ENCODE assay signal across 7 worm cellular contexts in genomic region chrIV:10842705-10843364, ce11.
A peak's percentile ranks its signal among the peaks of the same experiment; 100 is the strongest.
TF ChIP-seq lines count a peak whose summit lies in the region.

Gene T11G6.5, minus strand, starts transcription at chrIV:10842755.

TF ChIP-seq in whole organism, L1 larva, 84 proteins besides CTCF, POLR2A, EP300 and RAD21 (continues in another document):
- TF ChIP-seq F16B12.6 (tag; optimal IDR thresholded peaks at IDR 0.05; lab: Kevin White, UChicago) (peak; percentile 81), rnt-1 (tag; optimal IDR thresholded peaks at IDR 0.05; lab: Kevin White, UChicago) (peak; percentile 49), nhr-90 (tag; optimal IDR thresholded peaks at IDR 0.05; lab: Kevin White, UChicago; ENCODE audit: poor library complexity) (no peak), tbx-2 (tag; optimal IDR thresholded peaks at IDR 0.05; lab: Kevin White, UChicago) (peak; percentile 4), snpc-4 (tag; optimal IDR thresholded peaks at IDR 0.05; lab: Kevin White, UChicago) (peak; percentile 6), mdl-1 (tag; optimal IDR thresholded peaks at IDR 0.05; lab: Kevin White, UChicago) (peak in 1 of 2 experiments; percentile 59), C34B4.2 (tag; optimal IDR thresholded peaks at IDR 0.05; lab: Kevin White, UChicago) (no peak), pag-3 (tag; optimal IDR thresholded peaks at IDR 0.05; lab: Kevin White, UChicago; ENCODE audit: borderline replicate concordance, insufficient read depth) (no peak), dpl-1 (GFP tag; optimal IDR thresholded peaks at IDR 0.05; lab: Kevin White, UChicago) (peak in 2 of 3 experiments; percentile 46 to 51), ztf-11 (tag; optimal IDR thresholded peaks at IDR 0.05; lab: Kevin White, UChicago) (no peak), blmp-1 (tag; optimal IDR thresholded peaks at IDR 0.05; lab: Kevin White, UChicago) (peak; percentile 4), ces-1 (GFP tag; optimal IDR thresholded peaks at IDR 0.05; lab: Kevin White, UChicago) (no peak)

TF ChIP-seq in whole organism, L2 larva, 48 proteins besides CTCF, POLR2A, EP300 and RAD21 (continues in another document):
- TF ChIP-seq zag-1 (tag; optimal IDR thresholded peaks at IDR 0.05; lab: Kevin White, UChicago) (no peak), sma-9 (GFP tag; optimal IDR thresholded peaks at IDR 0.05; lab: Kevin White, UChicago) (no peak), sma-9 (tag; optimal IDR thresholded peaks at IDR 0.05; lab: Kevin White, UChicago) (no peak), nhr-21 (tag; optimal IDR thresholded peaks at IDR 0.05; lab: Kevin White, UChicago) (no peak), R02D3.7 (tag; optimal IDR thresholded peaks at IDR 0.05; lab: Kevin White, UChicago) (no peak), egl-27 (tag; optimal IDR thresholded peaks at IDR 0.05; lab: Kevin White, UChicago) (no peak), ztf-1 (GFP tag; conservative IDR thresholded peaks at IDR 0.05; lab: Robert Waterston, UW) (no peak), sem-4 (tag; optimal IDR thresholded peaks at IDR 0.05; lab: Kevin White, UChicago) (no peak), ZK546.5 (tag; optimal IDR thresholded peaks at IDR 0.05; lab: Kevin White, UChicago) (no peak), lsy-2 (tag; optimal IDR thresholded peaks at IDR 0.05; lab: Kevin White, UChicago) (peak; percentile 76 to 95), nhr-237 (tag; optimal IDR thresholded peaks at IDR 0.05; lab: Kevin White, UChicago) (no peak), lin-13 (GFP tag; optimal IDR thresholded peaks at IDR 0.05; lab: Kevin White, UChicago) (peak; percentile 26), unc-55 (GFP tag; optimal IDR thresholded peaks at IDR 0.05; lab: Kevin White, UChicago) (peak; percentile 41), elt-3 (tag; optimal IDR thresholded peaks at IDR 0.05; lab: Kevin White, UChicago) (no peak)

TF ChIP-seq in whole organism, L3 larva, 47 proteins besides CTCF, POLR2A, EP300 and RAD21 (continues in another document):
- TF ChIP-seq skn-1 (tag; optimal IDR thresholded peaks at IDR 0.05; lab: Kevin White, UChicago), result no peak
- no peak for TF ChIP-seq ceh-16 (tag; optimal IDR thresholded peaks at IDR 0.05; lab: Kevin White, UChicago)
- no peak for TF ChIP-seq ceh-9 (tag; optimal IDR thresholded peaks at IDR 0.05; lab: Kevin White, UChicago)
- TF ChIP-seq nhr-67 (tag; optimal IDR thresholded peaks at IDR 0.05; lab: Kevin White, UChicago), result no peak
- TF ChIP-seq eor-1 (tag; optimal IDR thresholded peaks at IDR 0.05; lab: Kevin White, UChicago), result no peak
- no peak for TF ChIP-seq lsy-12 (tag; optimal IDR thresholded peaks at IDR 0.05; lab: Kevin White, UChicago)
- TF ChIP-seq elt-2 (tag; optimal IDR thresholded peaks at IDR 0.05; lab: Kevin White, UChicago), result peak; percentile 3
- no peak for TF ChIP-seq fkh-2 (tag; optimal IDR thresholded peaks at IDR 0.05; lab: Kevin White, UChicago)
- peak; percentile 46 for TF ChIP-seq hmg-11 (tag; optimal IDR thresholded peaks at IDR 0.05; lab: Kevin White, UChicago)
- no peak for TF ChIP-seq fkh-10 (GFP tag; optimal IDR thresholded peaks at IDR 0.05; lab: Kevin White, UChicago)
- TF ChIP-seq daf-12 (tag; optimal IDR thresholded peaks at IDR 0.05; lab: Kevin White, UChicago), result no peak
- TF ChIP-seq ZK546.5 (tag; optimal IDR thresholded peaks at IDR 0.05; lab: Kevin White, UChicago), result no peak
- TF ChIP-seq egl-5 (tag; optimal IDR thresholded peaks at IDR 0.05; lab: Kevin White, UChicago), result no peak
- no peak for TF ChIP-seq nhr-43 (tag; optimal IDR thresholded peaks at IDR 0.05; lab: Kevin White, UChicago; ENCODE audit: poor library complexity, severe bottlenecking)

TF ChIP-seq in whole organism, L4 larva, 104 proteins besides CTCF, POLR2A, EP300 and RAD21 (continues in another document):
- TF ChIP-seq zip-11 (GFP tag; IDR thresholded peaks at IDR 0.05; lab: Robert Waterston, UW) (no peak), fkh-10 (GFP tag; optimal IDR thresholded peaks at IDR 0.05; lab: Kevin White, UChicago) (no peak), madf-5 (GFP tag; IDR thresholded peaks at IDR 0.05; lab: Robert Waterston, UW) (no peak), T20F7.1 (GFP tag; optimal IDR thresholded peaks at IDR 0.05; lab: Kevin White, UChicago) (no peak), ctbp-1 (GFP tag; IDR thresholded peaks at IDR 0.05; lab: Robert Waterston, UW) (no peak), hlh-30 (tag; optimal IDR thresholded peaks at IDR 0.05; lab: Kevin White, UChicago; ENCODE audit: insufficient read depth) (peak; percentile 89), nhr-28 (tag; optimal IDR thresholded peaks at IDR 0.05; lab: Kevin White, UChicago) (no peak), php-3 (GFP tag; IDR thresholded peaks at IDR 0.05; lab: Robert Waterston, UW) (no peak), gei-8 (GFP tag; optimal IDR thresholded peaks at IDR 0.05; lab: Kevin White, UChicago) (no peak), tag-97 (GFP tag; IDR thresholded peaks at IDR 0.05; lab: Robert Waterston, UW) (no peak), mep-1 (tag; optimal IDR thresholded peaks at IDR 0.05; lab: Kevin White, UChicago) (peak; percentile 35), zip-2 (tag; optimal IDR thresholded peaks at IDR 0.05; lab: Kevin White, UChicago) (no peak), dmd-6 (GFP tag; IDR thresholded peaks at IDR 0.05; lab: Robert Waterston, UW) (peak; percentile 25; the same call in 1 of the 2 replicates), daf-12 (tag; optimal IDR thresholded peaks at IDR 0.05; lab: Kevin White, UChicago) (no peak)

TF ChIP-seq in whole organism, late embryonic, 69 proteins besides CTCF, POLR2A, EP300 and RAD21:
- TF ChIP-seq nfya-1 (tag; optimal IDR thresholded peaks at IDR 0.05; lab: Kevin White, UChicago) (peak; percentile 16), unc-86 (tag; optimal IDR thresholded peaks at IDR 0.05; lab: Kevin White, UChicago) (no peak)
TF ChIP-seq in whole organism, late embryonic: peak in this region for 1.

TF ChIP-seq in whole organism, mixed stage, embryonic, 35 proteins besides CTCF, POLR2A, EP300 and RAD21:
- no peak for TF ChIP-seq drap-1 (GFP tag; optimal IDR thresholded peaks at IDR 0.05; lab: Kevin White, UChicago)
- TF ChIP-seq lsy-2 (tag; optimal IDR thresholded peaks at IDR 0.05; lab: Kevin White, UChicago), result peak; percentile 93

TF ChIP-seq in whole organism, young adult, 124 proteins besides CTCF, POLR2A, EP300 and RAD21 (continues in another document):
- TF ChIP-seq ztf-3 (GFP tag; optimal IDR thresholded peaks at IDR 0.05; lab: Kevin White, UChicago) (no peak), mel-28 (tag; optimal IDR thresholded peaks at IDR 0.05; lab: Kevin White, UChicago; ENCODE audit: borderline replicate concordance) (no peak), lin-54 (GFP tag; optimal IDR thresholded peaks at IDR 0.05; lab: Kevin White, UChicago) (no peak), egrh-3 (GFP tag; IDR thresholded peaks at IDR 0.05; lab: Robert Waterston, UW) (no peak), attf-3 (GFP tag; conservative IDR thresholded peaks at IDR 0.05; lab: Robert Waterston, UW) (no peak), bed-1 (GFP tag; IDR thresholded peaks at IDR 0.05; lab: Robert Waterston, UW) (no peak), tbx-9 (tag; optimal IDR thresholded peaks at IDR 0.05; lab: Kevin White, UChicago; ENCODE audit: borderline replicate concordance) (no peak), sptf-2 (GFP tag; optimal IDR thresholded peaks at IDR 0.05; lab: Kevin White, UChicago) (no peak), nhr-179 (tag; optimal IDR thresholded peaks at IDR 0.05; lab: Kevin White, UChicago) (no peak), lsl-1 (GFP tag; optimal IDR thresholded peaks at IDR 0.05; lab: Kevin White, UChicago) (peak; percentile 50), ztf-22 (GFP tag; optimal IDR thresholded peaks at IDR 0.05; lab: Kevin White, UChicago) (no peak), repo-1 (tag; optimal IDR thresholded peaks at IDR 0.05; lab: Kevin White, UChicago) (no peak), hmg-1.2 (GFP tag; IDR thresholded peaks at IDR 0.05; lab: Robert Waterston, UW) (peak; percentile 24; the same call in 1 of the 2 replicates), ztf-26 (tag; optimal IDR thresholded peaks at IDR 0.05; lab: Kevin White, UChicago) (no peak), lin-35 (GFP tag; optimal IDR thresholded peaks at IDR 0.05; lab: Kevin White, UChicago) (no peak), hlh-26 (GFP tag; conservative IDR thresholded peaks at IDR 0.05; lab: Robert Waterston, UW) (no peak), F37B4.10 (GFP tag; IDR thresholded peaks at IDR 0.05; lab: Robert Waterston, UW) (no peak), him-1 (tag; optimal IDR thresholded peaks at IDR 0.05; lab: Kevin White, UChicago) (no peak), mcd-1 (GFP tag; IDR thresholded peaks at IDR 0.05; lab: Robert Waterston, UW) (peak; percentile 24; the same call in 1 of the 2 replicates), hrde-1 (tag; optimal IDR thresholded peaks at IDR 0.05; lab: Kevin White, UChicago; ENCODE audit: borderline replicate concordance) (no peak), snpc-4 (GFP tag; optimal IDR thresholded peaks at IDR 0.05; lab: Kevin White, UChicago) (no peak), snpc-4 (tag; optimal IDR thresholded peaks at IDR 0.05; lab: Kevin White, UChicago) (peak in 1 of 4 experiments; percentile 13), snpc-1.1 (tag; optimal IDR thresholded peaks at IDR 0.05; lab: Kevin White, UChicago; ENCODE audit: insufficient read depth) (no peak), ceh-100 (GFP tag; IDR thresholded peaks at IDR 0.05; lab: Robert Waterston, UW) (no peak), cebp-1 (GFP tag; IDR thresholded peaks at IDR 0.05; lab: Robert Waterston, UW) (no peak), cebp-1 (tag; optimal IDR thresholded peaks at IDR 0.05; lab: Kevin White, UChicago) (no peak), ceh-58 (GFP tag; IDR thresholded peaks at IDR 0.05; lab: Robert Waterston, UW) (no peak), hsf-1 (GFP tag; IDR thresholded peaks at IDR 0.05; lab: Robert Waterston, UW) (no peak), hmg-20 (GFP tag; IDR thresholded peaks at IDR 0.05; lab: Robert Waterston, UW) (no peak), somi-1 (GFP tag; optimal IDR thresholded peaks at IDR 0.05; lab: Kevin White, UChicago) (no peak), F57C9.4 (tag; optimal IDR thresholded peaks at IDR 0.05; lab: Kevin White, UChicago) (no peak), B0336.3 (GFP tag; IDR thresholded peaks at IDR 0.05; lab: Robert Waterston, UW) (no peak), dox-1 (GFP tag; IDR thresholded peaks at IDR 0.05; lab: Robert Waterston, UW) (0 out of 2 replicates have a peak, but pooled peaks have one; percentile 28), let-526 (GFP tag; IDR thresholded peaks at IDR 0.05; lab: Robert Waterston, UW) (no peak), ZK185.1 (tag; optimal IDR thresholded peaks at IDR 0.05; lab: Kevin White, UChicago; ENCODE audit: poor library complexity, severe bottlenecking) (no peak), lag-1 (GFP tag; IDR thresholded peaks at IDR 0.05; lab: Robert Waterston, UW) (no peak), madf-10 (tag; optimal IDR thresholded peaks at IDR 0.05; lab: Kevin White, UChicago) (no peak), lin-40 (tag; optimal IDR thresholded peaks at IDR 0.05; lab: Kevin White, UChicago) (no peak), C06A6.2 (GFP tag; conservative IDR thresholded peaks at IDR 0.05; lab: Robert Waterston, UW) (no peak), tlf-1 (GFP tag; optimal IDR thresholded peaks at IDR 0.05; lab: Kevin White, UChicago) (no peak)
